Worm (Caenorhabditis elegans) whole organism, L3 larva: ENCODE results near the gene cif-1.

Experiments used
- ama-1 ChIP-seq: fragments of 150-350 bp; optimal IDR thresholded peaks from 2 replicates; lab custom pipeline; 2018
- ceh-9 ChIP-seq: sonication (generic microtip); optimal IDR thresholded peaks from 2 replicates; lab custom pipeline; 2018; ENCODE audit warnings: missing biosample characterization, missing genetic modification characterization
- daf-12 ChIP-seq: fragments of 150-350 bp; optimal IDR thresholded peaks from 2 replicates; lab custom pipeline; 2014; ENCODE audit warnings: missing biosample characterization, missing genetic modification reagents, missing genetic modification characterization
- elt-1 ChIP-seq: fragments of 150-350 bp; optimal IDR thresholded peaks from 2 replicates; lab custom pipeline; 2014; ENCODE audit warnings: missing biosample characterization, missing genetic modification characterization
- elt-2 ChIP-seq: sonication (generic microtip); optimal IDR thresholded peaks from 2 replicates; lab custom pipeline; 2016; ENCODE audit warnings: missing genetic modification reagents, mild to moderate bottlenecking, missing genetic modification characterization, missing compliant biosample characterization
- eor-1 ChIP-seq, 2 experiments: fragments of 150-350 bp; optimal IDR thresholded peaks; 2 replicates each; lab custom pipeline; 2014 to 2018; ENCODE audit warnings: missing biosample characterization in 2 of 2, missing genetic modification characterization in 2 of 2
- fos-1 ChIP-seq: fragments of 150-350 bp; optimal IDR thresholded peaks from 2 replicates; lab custom pipeline; 2014; ENCODE audit warnings: missing biosample characterization, missing genetic modification characterization
- hmg-11 ChIP-seq: sonication (generic microtip); optimal IDR thresholded peaks from 2 replicates; lab custom pipeline; 2016; ENCODE audit warnings: missing genetic modification characterization, missing compliant biosample characterization
- lin-39 ChIP-seq: fragments of 150-350 bp; optimal IDR thresholded peaks from 2 replicates; lab custom pipeline; 2018; ENCODE audit warnings: missing biosample characterization, missing genetic modification reagents, missing genetic modification characterization
- lsy-12 ChIP-seq: sonication (generic microtip); optimal IDR thresholded peaks from 2 replicates; lab custom pipeline; 2016; ENCODE audit warnings: mild to moderate bottlenecking, missing genetic modification characterization, missing compliant biosample characterization
- mdl-1 ChIP-seq: fragments of 150-350 bp; optimal IDR thresholded peaks from 2 replicates; lab custom pipeline; 2014; ENCODE audit warnings: missing biosample characterization, missing genetic modification characterization
- nhr-23 ChIP-seq: fragments of 150-350 bp; optimal IDR thresholded peaks from 2 replicates; lab custom pipeline; 2014; ENCODE audit warnings: missing biosample characterization, missing genetic modification reagents, missing genetic modification characterization
- nhr-76 ChIP-seq: fragments of 150-350 bp; sonication (generic microtip); optimal IDR thresholded peaks from 5 replicates; lab custom pipeline; 2014; ENCODE audit warnings: missing biosample characterization, missing genetic modification characterization
- nhr-77 ChIP-seq: fragments of 150-350 bp; optimal IDR thresholded peaks from 2 replicates; lab custom pipeline; 2014; ENCODE audit warnings: missing biosample characterization, missing genetic modification characterization
- sea-2 ChIP-seq: fragments of 150-350 bp; sonication (generic microtip); optimal IDR thresholded peaks from 4 replicates; lab custom pipeline; 2014; ENCODE audit warnings: missing biosample characterization, missing genetic modification reagents, missing genetic modification characterization
- unc-62 ChIP-seq: fragments of 150-350 bp; sonication (generic microtip); optimal IDR thresholded peaks from 4 replicates; lab custom pipeline; 2014; ENCODE audit warnings: missing biosample characterization, missing genetic modification reagents, missing genetic modification characterization

cif-1 gene

DNA sequence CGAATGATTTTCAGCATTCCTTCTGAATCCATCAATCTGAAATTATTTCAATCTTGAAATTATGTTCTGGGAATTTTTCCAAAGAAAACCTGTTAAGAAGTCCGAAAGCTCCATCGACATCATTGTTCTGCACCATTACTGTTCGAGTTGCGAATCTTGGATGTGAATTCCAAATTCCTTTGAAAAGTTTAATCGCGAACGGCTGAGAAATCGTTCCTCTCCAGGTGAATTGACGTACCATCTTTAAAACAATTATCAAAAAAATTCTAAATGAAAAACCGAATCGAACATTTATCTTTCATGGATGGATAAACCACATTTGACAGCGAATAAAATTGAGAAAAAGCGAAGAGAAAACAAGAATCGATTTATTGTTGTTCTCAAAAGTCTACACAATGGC is 51.3 kb downstream of the cif-1 start, which contains the start of gene mrps-21:
TSS of gene mrps-21 (minus strand) at position 241 of the 400 bp plus-strand sequence.
- TF ChIP-seq lsy-12 (tag; lab: Kevin White, UChicago) (no peak), ama-1 (lab: Kevin White, UChicago) (peak; percentile 44), lin-39 (no peak), hmg-11 (tag; lab: Kevin White, UChicago) (no peak), elt-2 (no peak), fos-1 (no peak), ceh-9 (no peak)

DNA sequence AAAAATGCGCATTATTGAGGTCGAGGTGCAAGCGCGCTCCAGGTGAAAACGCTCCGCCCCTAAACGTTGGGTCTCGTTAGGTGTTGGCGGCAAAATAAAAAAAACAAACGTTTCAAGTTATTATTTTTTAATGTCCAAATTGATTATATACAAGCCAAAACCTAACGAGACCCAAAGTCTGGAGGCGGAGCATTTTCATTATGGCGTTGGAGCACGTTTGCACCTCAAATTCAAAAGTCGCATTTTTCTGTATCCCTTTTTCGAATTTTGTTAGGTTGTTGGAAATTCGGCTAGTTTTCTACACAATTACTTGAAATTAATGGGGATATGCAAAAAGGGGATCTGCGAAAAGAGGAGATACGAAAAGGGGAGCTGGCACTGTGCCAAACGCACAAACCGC is 52.7 kb downstream of the cif-1 start, which contains the start of gene col-111:
TSS of gene col-111 (minus strand) at position 101 of the 400 bp plus-strand sequence.
- TF ChIP-seq ama-1 (lab: Kevin White, UChicago) (no peak), elt-1 (tag; lab: Kevin White, UChicago) (no peak), mdl-1 (tag; lab: Kevin White, UChicago) (no peak), lin-39 (no peak), nhr-76 (tag; lab: Kevin White, UChicago) (no peak), eor-1 (tag; optimal IDR thresholded peaks at IDR 0.05; lab: Kevin White, UChicago) (no peak), nhr-77 (tag; lab: Kevin White, UChicago) (no peak), unc-62 (no peak), nhr-23 (tag; lab: Kevin White, UChicago) (no peak), sea-2 (GFP tag; lab: Kevin White, UChicago) (no peak), daf-12 (tag; lab: Kevin White, UChicago) (no peak)
